Worm (Caenorhabditis elegans) whole organism, mixed stage, embryonic: ENCODE measurements around the gene C29H12.2.

Source experiments
- cnd-1 ChIP-seq: fragments of 200-800 bp; sonication (Bioruptor generic); optimal IDR thresholded peaks from 2 replicates; lab custom pipeline; 2018; ENCODE audit warnings: mild to moderate bottlenecking, missing genetic modification characterization, missing compliant biosample characterization
- drap-1 ChIP-seq: fragments of 200-800 bp; sonication (Bioruptor generic); optimal IDR thresholded peaks from 3 replicates; lab custom pipeline; 2018; ENCODE audit warnings: mild to moderate bottlenecking, missing genetic modification characterization, missing compliant biosample characterization
- elt-3 ChIP-seq: fragments of 150-350 bp; optimal IDR thresholded peaks from 2 replicates; lab custom pipeline; 2014; ENCODE audit warnings: missing biosample characterization, missing genetic modification characterization
- hlh-1 ChIP-seq: fragments of 150-350 bp; optimal IDR thresholded peaks from 2 replicates; lab custom pipeline; 2014; ENCODE audit warnings: missing biosample characterization, missing genetic modification reagents, missing genetic modification characterization
- lin-13 ChIP-seq: fragments of 150-350 bp; optimal IDR thresholded peaks from 2 replicates; lab custom pipeline; 2014; ENCODE audit warnings: missing biosample characterization, missing genetic modification characterization
- lin-32 ChIP-seq: fragments of 200-800 bp; sonication (Bioruptor generic); optimal IDR thresholded peaks from 2 replicates; lab custom pipeline; 2018; ENCODE audit warnings: mild to moderate bottlenecking, missing genetic modification characterization, missing compliant biosample characterization
- lsy-2 ChIP-seq: fragments of 150-350 bp; optimal IDR thresholded peaks from 2 replicates; lab custom pipeline; 2014; ENCODE audit warnings: missing biosample characterization, missing genetic modification characterization
- mep-1 ChIP-seq: fragments of 150-350 bp; optimal IDR thresholded peaks from 2 replicates; lab custom pipeline; 2017; ENCODE audit warnings: missing biosample characterization, missing genetic modification reagents, missing genetic modification characterization, inconsistent platforms
- nhr-28 ChIP-seq: fragments of 150-350 bp; optimal IDR thresholded peaks from 2 replicates; lab custom pipeline; 2014; ENCODE audit warnings: missing biosample characterization, missing genetic modification characterization
- pha-4 ChIP-seq: fragments of 150-350 bp; optimal IDR thresholded peaks from 2 replicates; lab custom pipeline; 2018; ENCODE audit warnings: missing biosample characterization, missing genetic modification reagents, missing genetic modification characterization
- sem-2 ChIP-seq: fragments of 200-800 bp; sonication (Bioruptor generic); optimal IDR thresholded peaks from 2 replicates; lab custom pipeline; 2018; ENCODE audit warnings: mild to moderate bottlenecking, missing genetic modification characterization, missing compliant biosample characterization
- unc-62 ChIP-seq: fragments of 150-350 bp; optimal IDR thresholded peaks from 2 replicates; lab custom pipeline; 2014; ENCODE audit warnings: missing biosample characterization, missing genetic modification reagents, missing genetic modification characterization
- ztf-11 ChIP-seq: fragments of 150-350 bp; optimal IDR thresholded peaks from 2 replicates; lab custom pipeline; 2014; ENCODE audit warnings: missing biosample characterization, missing genetic modification characterization

DNA sequence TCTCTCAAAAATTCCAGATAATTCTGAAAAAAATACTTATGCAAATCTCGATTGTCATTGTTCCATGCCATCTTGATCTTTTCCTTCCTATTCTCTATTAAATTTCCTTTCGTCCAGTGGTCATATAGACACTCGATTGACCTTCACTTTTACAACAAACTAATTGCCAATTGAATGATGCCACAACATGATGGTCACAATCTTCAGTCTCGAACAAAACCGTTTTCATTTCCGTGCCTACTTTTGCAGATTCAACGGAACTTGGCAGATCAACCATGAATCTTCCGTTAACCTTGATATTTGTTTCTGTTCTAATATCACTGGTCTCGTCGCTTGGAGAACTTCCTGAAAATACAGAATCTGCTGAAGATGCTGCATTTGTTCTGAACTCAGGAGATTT lies 49.8 kb downstream of the C29H12.2 start, which contains the start of gene F40H3.2:
- TF ChIP-seq mep-1: no peak
- no peak for TF ChIP-seq hlh-1 (tag; lab: Kevin White, UChicago)
- TF ChIP-seq lin-32 (GFP tag; lab: Kevin White, UChicago): no peak
- TF ChIP-seq ztf-11: no peak
- no peak for TF ChIP-seq lsy-2
- no peak for TF ChIP-seq nhr-28
- TF ChIP-seq elt-3 (tag; lab: Kevin White, UChicago): no peak
- no peak for TF ChIP-seq unc-62
- TF ChIP-seq cnd-1: no peak
- no peak for TF ChIP-seq lin-13 (tag; lab: Kevin White, UChicago)
- TF ChIP-seq pha-4: no peak
- TF ChIP-seq drap-1 (GFP tag; lab: Kevin White, UChicago): no peak
- TF ChIP-seq sem-2 (GFP tag; lab: Kevin White, UChicago): no peak
